Worm (Caenorhabditis elegans) whole organism, young adult: ENCODE data around the gene nuaf-3.

ENCODE experiments used
- F37B4.10 ChIP-seq: fragments of 200-800 bp; sonication (Bioruptor generic); IDR thresholded peaks from 2 replicates; pipeline ENCODE4 v1.3.6; 2022; ENCODE audit warnings: missing genetic modification characterization, missing compliant biosample characterization
- dpl-1 ChIP-seq: fragments of 150-350 bp; optimal IDR thresholded peaks from 2 replicates; lab custom pipeline; 2014; ENCODE audit warnings: missing biosample characterization, missing genetic modification reagents, missing genetic modification characterization
- hsf-1 ChIP-seq: fragments of 200-800 bp; sonication (Bioruptor generic); IDR thresholded peaks from 2 replicates; pipeline ENCODE4 v1.3.6; 2022; ENCODE audit warnings: missing genetic modification reagents, missing genetic modification characterization, missing compliant biosample characterization

ce11 chrIV:11211547-11211946, 27.5 kb downstream of the nuaf-3 start:
- no peak for TF ChIP-seq F37B4.10
- TF ChIP-seq dpl-1 (GFP tag; lab: Kevin White, UChicago), result no peak
- no peak for TF ChIP-seq hsf-1
